Fruit fly (Drosophila melanogaster): ENCODE data around the gene CG7423.

- TF ChIP-seq Gug (GFP tag; IDR thresholded peaks at IDR 0.05) = no peak
- TF ChIP-seq CG8119 (GFP tag; IDR thresholded peaks at IDR 0.05) = no peak
- no peak for TF ChIP-seq Hr38 (GFP tag; optimal IDR thresholded peaks at IDR 0.05)
- TF ChIP-seq Smox (GFP tag; optimal IDR thresholded peaks at IDR 0.05) = no peak
- no peak for TF ChIP-seq CG11294 (GFP tag; IDR thresholded peaks at IDR 0.05)
- TF ChIP-seq Eip75B (GFP tag; optimal IDR thresholded peaks at IDR 0.05) = no peak
- no peak for TF ChIP-seq Sox15 (GFP tag; optimal IDR thresholded peaks at IDR 0.05)
- TF ChIP-seq esn (GFP tag; optimal IDR thresholded peaks at IDR 0.05) = no peak
- no peak for TF ChIP-seq CG3032 (tag; optimal IDR thresholded peaks at IDR 0.05)
Observed at dm6 chrX:19074585-19074984, 8.5 kb downstream of the CG7423 start.
